Worm (Caenorhabditis elegans) whole organism, young adult: Measurements from ENCODE around the gene ser-2.

Experiments
- C17E4.6 ChIP-seq: fragments of 200-800 bp; sonication (Bioruptor generic); IDR thresholded peaks from 2 replicates; pipeline ENCODE4 v1.3.6; 2022; ENCODE audit warnings: missing genetic modification reagents, missing genetic modification characterization, missing compliant biosample characterization
- F10E7.11 ChIP-seq: sonication (generic microtip); optimal IDR thresholded peaks from 2 replicates; lab custom pipeline; 2017; ENCODE audit warnings: mild to moderate bottlenecking, missing genetic modification characterization, moderate library complexity, missing compliant biosample characterization
- F49E8.2 ChIP-seq: sonication (generic microtip); optimal IDR thresholded peaks from 3 replicates; lab custom pipeline; 2017; ENCODE audit warnings: missing genetic modification characterization, mild to moderate bottlenecking, missing compliant biosample characterization, antibody characterized with exemption, moderate library complexity; ENCODE audit not compliant: insufficient read depth
- F52B5.7 ChIP-seq: sonication (generic microtip); optimal IDR thresholded peaks from 2 replicates; lab custom pipeline; 2016; ENCODE audit warnings: mild to moderate bottlenecking, missing genetic modification characterization, missing compliant biosample characterization
- F57A8.1 ChIP-seq: fragments of 200-800 bp; sonication (Bioruptor generic); optimal IDR thresholded peaks from 2 replicates; lab custom pipeline; 2018; ENCODE audit warnings: mild to moderate bottlenecking, missing genetic modification characterization, moderate library complexity, missing compliant biosample characterization
- Y53F4B.3 ChIP-seq: fragments of 200-800 bp; sonication (Bioruptor generic); IDR thresholded peaks from 2 replicates; pipeline ENCODE4 v1.3.6; 2022; ENCODE audit warnings: missing genetic modification reagents, missing genetic modification characterization, missing compliant biosample characterization
- Y56A3A.18 ChIP-seq: fragments of 200-800 bp; sonication (Bioruptor generic); IDR thresholded peaks from 2 replicates; pipeline ENCODE4 v1.3.6; 2022; ENCODE audit warnings: missing genetic modification reagents, missing genetic modification characterization, missing compliant biosample characterization
- ama-1 ChIP-seq, 3 experiments: fragments of 150-350 bp in 1 of 3; sonication (generic microtip) in 2 of 3; optimal IDR thresholded peaks; 2 replicates each; lab custom pipeline; 2014 to 2018; ENCODE audit warnings: missing biosample characterization in 2 of 3, missing genetic modification characterization in 2 of 3, missing genetic modification reagents in 2 of 3
- aptf-2 ChIP-seq: fragments of 200-800 bp; sonication (Bioruptor generic); conservative IDR thresholded peaks from 2 replicates; pipeline ENCODE4 v1.3.6; 2022; ENCODE audit warnings: missing genetic modification reagents, missing genetic modification characterization, missing compliant biosample characterization
- attf-6 ChIP-seq: fragments of 200-800 bp; sonication (Bioruptor generic); IDR thresholded peaks from 2 replicates; pipeline ENCODE4 v1.3.6; 2022; ENCODE audit warnings: missing genetic modification reagents, missing genetic modification characterization, missing compliant biosample characterization
- cebp-2 ChIP-seq: fragments of 200-800 bp; sonication (Bioruptor generic); IDR thresholded peaks from 2 replicates; pipeline ENCODE4 v1.3.6; 2022; ENCODE audit warnings: missing genetic modification characterization, missing compliant biosample characterization
- ceh-27 ChIP-seq: fragments of 200-800 bp; sonication (Bioruptor generic); optimal IDR thresholded peaks from 2 replicates; lab custom pipeline; 2018; ENCODE audit warnings: mild to moderate bottlenecking, missing genetic modification characterization, moderate library complexity, missing compliant biosample characterization
- ceh-40 ChIP-seq: fragments of 200-800 bp; sonication (Bioruptor generic); IDR thresholded peaks from 2 replicates; pipeline ENCODE4 v1.3.6; 2022; ENCODE audit warnings: missing genetic modification characterization, missing compliant biosample characterization
- ceh-58 ChIP-seq: fragments of 200-800 bp; sonication (Bioruptor generic); IDR thresholded peaks from 2 replicates; pipeline ENCODE4 v1.3.6; 2022; ENCODE audit warnings: missing genetic modification characterization, missing compliant biosample characterization
- ceh-91 ChIP-seq: fragments of 200-800 bp; sonication (Bioruptor generic); IDR thresholded peaks from 2 replicates; pipeline ENCODE4 v1.3.6; 2022; ENCODE audit warnings: missing genetic modification reagents, missing genetic modification characterization, missing compliant biosample characterization
- chd-7 ChIP-seq: sonication (generic microtip); optimal IDR thresholded peaks from 2 replicates; lab custom pipeline; 2016; ENCODE audit warnings: mild to moderate bottlenecking, missing genetic modification characterization, moderate library complexity, missing compliant biosample characterization
- dox-1 ChIP-seq: fragments of 200-800 bp; sonication (Bioruptor generic); IDR thresholded peaks from 2 replicates; pipeline ENCODE4 v1.3.6; 2022; ENCODE audit warnings: missing genetic modification reagents, missing genetic modification characterization, missing compliant biosample characterization
- dpff-1 ChIP-seq: sonication (generic microtip); optimal IDR thresholded peaks from 2 replicates; lab custom pipeline; 2017; ENCODE audit warnings: mild to moderate bottlenecking, missing genetic modification characterization, missing compliant biosample characterization
- dpl-1 ChIP-seq: fragments of 150-350 bp; optimal IDR thresholded peaks from 2 replicates; lab custom pipeline; 2014; ENCODE audit warnings: missing biosample characterization, missing genetic modification reagents, missing genetic modification characterization
- ekl-4 ChIP-seq: fragments of 200-800 bp; sonication (Bioruptor generic); IDR thresholded peaks from 2 replicates; pipeline ENCODE4 v1.3.6; 2022; ENCODE audit warnings: missing genetic modification reagents, missing genetic modification characterization, missing compliant biosample characterization
- fkh-3 ChIP-seq: sonication (generic microtip); optimal IDR thresholded peaks from 2 replicates; lab custom pipeline; 2016; ENCODE audit warnings: mild to moderate bottlenecking, missing genetic modification characterization, missing compliant biosample characterization
- him-1 ChIP-seq: sonication (generic microtip); optimal IDR thresholded peaks from 2 replicates; lab custom pipeline; 2016; ENCODE audit warnings: missing genotype, missing genetic modification reagents, missing genetic modification characterization, missing compliant biosample characterization
- hlh-12 ChIP-seq: sonication (generic microtip); optimal IDR thresholded peaks from 2 replicates; lab custom pipeline; 2016; ENCODE audit warnings: missing genetic modification characterization, missing compliant biosample characterization
- hmg-1.2 ChIP-seq: fragments of 200-800 bp; sonication (Bioruptor generic); IDR thresholded peaks from 2 replicates; pipeline ENCODE4 v1.3.6; 2022; ENCODE audit warnings: missing genetic modification reagents, missing genetic modification characterization, missing compliant biosample characterization
- hmg-20 ChIP-seq: fragments of 200-800 bp; sonication (Bioruptor generic); IDR thresholded peaks from 2 replicates; pipeline ENCODE4 v1.3.6; 2022; ENCODE audit warnings: missing genetic modification reagents, missing genetic modification characterization, missing compliant biosample characterization
- hrde-1 ChIP-seq: sonication (generic microtip); optimal IDR thresholded peaks from 2 replicates; lab custom pipeline; 2016; ENCODE audit warnings: missing genetic modification characterization, mild to moderate bottlenecking, missing compliant biosample characterization, moderate library complexity, missing genotype, missing genetic modification reagents, borderline replicate concordance
- let-607 ChIP-seq, 2 experiments: fragments of 200-800 bp in 1 of 2; sonication (Bioruptor generic) in 1 of 2; sonication (generic microtip) in 1 of 2; optimal IDR thresholded peaks; 2 replicates each; lab custom pipeline; 2016 to 2018; ENCODE audit warnings: mild to moderate bottlenecking in 2 of 2, missing compliant biosample characterization in 2 of 2, missing genetic modification characterization in 2 of 2, moderate library complexity in 2 of 2, missing genotype in 1 of 2
- lir-1 ChIP-seq: fragments of 200-800 bp; sonication (Bioruptor generic); conservative IDR thresholded peaks from 2 replicates; pipeline ENCODE4 v1.3.6; 2022; ENCODE audit warnings: missing genetic modification reagents, missing genetic modification characterization, missing compliant biosample characterization
- lsl-1 ChIP-seq: fragments of 200-800 bp; sonication (Bioruptor generic); optimal IDR thresholded peaks from 2 replicates; lab custom pipeline; 2018; ENCODE audit warnings: mild to moderate bottlenecking, missing genetic modification characterization, moderate library complexity, missing compliant biosample characterization
- madf-10 ChIP-seq: sonication (generic microtip); optimal IDR thresholded peaks from 2 replicates; lab custom pipeline; 2016; ENCODE audit warnings: mild to moderate bottlenecking, missing genetic modification characterization, missing compliant biosample characterization
- mel-28 ChIP-seq: sonication (generic microtip); optimal IDR thresholded peaks from 2 replicates; lab custom pipeline; 2016; ENCODE audit warnings: borderline replicate concordance, mild to moderate bottlenecking, missing genetic modification characterization, missing compliant biosample characterization
- mxl-1 ChIP-seq: sonication (generic microtip); optimal IDR thresholded peaks from 2 replicates; lab custom pipeline; 2016; ENCODE audit warnings: missing genetic modification characterization, missing compliant biosample characterization
- nhr-120 ChIP-seq: fragments of 200-800 bp; sonication (Bioruptor generic); IDR thresholded peaks from 2 replicates; pipeline ENCODE4 v1.3.6; 2022; ENCODE audit warnings: missing genetic modification characterization, missing compliant biosample characterization
- nhr-90 ChIP-seq: sonication (generic microtip); optimal IDR thresholded peaks from 2 replicates; lab custom pipeline; 2016; ENCODE audit warnings: missing genotype, mild to moderate bottlenecking, missing genetic modification characterization, missing compliant biosample characterization
- pbrm-1 ChIP-seq: fragments of 200-800 bp; sonication (Bioruptor generic); IDR thresholded peaks from 2 replicates; pipeline ENCODE4 v1.3.6; 2022; ENCODE audit warnings: missing genetic modification reagents, missing genetic modification characterization, missing compliant biosample characterization
- rcor-1 ChIP-seq: fragments of 200-800 bp; sonication (Bioruptor generic); IDR thresholded peaks from 2 replicates; pipeline ENCODE4 v1.3.6; 2022; ENCODE audit warnings: missing genetic modification reagents, missing genetic modification characterization, missing compliant biosample characterization
- rec-8 ChIP-seq, 2 experiments: sonication (generic microtip); optimal IDR thresholded peaks; 2 replicates each; lab custom pipeline; 2016; ENCODE audit warnings: mild to moderate bottlenecking in 2 of 2, missing genetic modification characterization in 2 of 2, missing genetic modification reagents in 2 of 2, missing genotype in 2 of 2, missing biosample characterization in 1 of 2, missing compliant biosample characterization in 1 of 2, moderate library complexity in 1 of 2
- repo-1 ChIP-seq: sonication (generic microtip); optimal IDR thresholded peaks from 2 replicates; lab custom pipeline; 2017; ENCODE audit warnings: mild to moderate bottlenecking, missing genetic modification characterization, missing compliant biosample characterization
- rpc-1 ChIP-seq, 2 experiments: fragments of 150-350 bp in 1 of 2; sonication (generic microtip) in 1 of 2; optimal IDR thresholded peaks; 2 replicates each; lab custom pipeline; 2014 to 2018; ENCODE audit warnings: missing biosample characterization in 1 of 2, missing genetic modification characterization in 1 of 2, missing genetic modification reagents in 1 of 2, missing genotype in 1 of 2
- snpc-1.3 ChIP-seq: sonication (generic microtip); optimal IDR thresholded peaks from 2 replicates; lab custom pipeline; 2017; ENCODE audit warnings: missing genetic modification characterization, mild to moderate bottlenecking, missing compliant biosample characterization, antibody characterized with exemption, moderate library complexity, missing genotype, missing genetic modification reagents; ENCODE audit not compliant: insufficient read depth
- somi-1 ChIP-seq: fragments of 200-800 bp; sonication (Bioruptor generic); optimal IDR thresholded peaks from 2 replicates; lab custom pipeline; 2018; ENCODE audit warnings: mild to moderate bottlenecking, missing genetic modification characterization, missing compliant biosample characterization
- tbp1 ChIP-seq: fragments of 200-800 bp; sonication (Bioruptor generic); optimal IDR thresholded peaks from 2 replicates; lab custom pipeline; 2018; ENCODE audit warnings: mild to moderate bottlenecking, missing genetic modification characterization, missing compliant biosample characterization
- tbx-9 ChIP-seq: sonication (generic microtip); optimal IDR thresholded peaks from 2 replicates; lab custom pipeline; 2016; ENCODE audit warnings: borderline replicate concordance, missing genetic modification characterization, inconsistent platforms, missing compliant biosample characterization
- tlf-1 ChIP-seq: fragments of 200-800 bp; sonication (Bioruptor generic); optimal IDR thresholded peaks from 2 replicates; lab custom pipeline; 2018; ENCODE audit warnings: mild to moderate bottlenecking, missing genetic modification characterization, missing compliant biosample characterization
- zim-3 ChIP-seq: sonication (generic microtip); optimal IDR thresholded peaks from 2 replicates; lab custom pipeline; 2017; ENCODE audit warnings: mild to moderate bottlenecking, missing genetic modification characterization, moderate library complexity, missing compliant biosample characterization
- ztf-18 ChIP-seq: sonication (generic microtip); optimal IDR thresholded peaks from 2 replicates; lab custom pipeline; 2016; ENCODE audit warnings: missing genotype, mild to moderate bottlenecking, missing genetic modification characterization, missing compliant biosample characterization
- ztf-25 ChIP-seq: fragments of 200-800 bp; sonication (Bioruptor generic); IDR thresholded peaks from 2 replicates; pipeline ENCODE4 v1.3.6; 2022; ENCODE audit warnings: missing genetic modification reagents, missing genetic modification characterization, missing compliant biosample characterization

Gene ser-2

ce11 chrX:15297396-15297827 lies 5.4 kb downstream of the ser-2 start (continued):
- TF ChIP-seq rec-8 (tag; optimal IDR thresholded peaks at IDR 0.05; lab: Kevin White, UChicago), result peak; percentile 69 to 91
- TF ChIP-seq hrde-1 (tag; lab: Kevin White, UChicago), result peak; percentile 73
- peak; percentile 68 for TF ChIP-seq hmg-1.2 (GFP tag; lab: Robert Waterston, UW)
- peak; percentile 20 for TF ChIP-seq repo-1 (tag; lab: Kevin White, UChicago)
- no peak for TF ChIP-seq lir-1 (GFP tag; lab: Robert Waterston, UW)
- TF ChIP-seq tlf-1 (GFP tag; lab: Kevin White, UChicago), result peak; percentile 24
- TF ChIP-seq hmg-20 (GFP tag; lab: Robert Waterston, UW), result peak; percentile 60
- TF ChIP-seq F49E8.2 (tag; lab: Kevin White, UChicago), result peak; percentile 35
- TF ChIP-seq pbrm-1 (GFP tag; lab: Robert Waterston, UW), result peak; percentile 84
- TF ChIP-seq ama-1 (optimal IDR thresholded peaks at IDR 0.05; lab: Kevin White, UChicago), result no peak
- peak in 1 of 2 experiments; percentile 84 for TF ChIP-seq ama-1 (GFP tag; optimal IDR thresholded peaks at IDR 0.05; lab: Kevin White, UChicago)
- TF ChIP-seq mel-28 (tag; lab: Kevin White, UChicago), result no peak
- peak; percentile 93 for TF ChIP-seq him-1 (tag; lab: Kevin White, UChicago)
- peak; percentile 40 for TF ChIP-seq tbx-9 (tag; lab: Kevin White, UChicago)
- no peak for TF ChIP-seq cebp-2 (GFP tag; lab: Robert Waterston, UW)
- TF ChIP-seq dox-1 (GFP tag; lab: Robert Waterston, UW), result peak; percentile 78
- no peak for TF ChIP-seq lsl-1 (GFP tag; lab: Kevin White, UChicago)
- peak; percentile 28 for TF ChIP-seq F10E7.11 (tag; lab: Kevin White, UChicago)
- TF ChIP-seq F52B5.7, result peak; percentile 45
- peak; percentile 48 for TF ChIP-seq hlh-12
- TF ChIP-seq nhr-90 (tag; lab: Kevin White, UChicago), result peak; percentile 87
- TF ChIP-seq ceh-58, result no peak
- peak; percentile 49 for TF ChIP-seq mxl-1 (tag; lab: Kevin White, UChicago)
- peak; percentile 41 for TF ChIP-seq somi-1 (GFP tag; lab: Kevin White, UChicago)
- peak; percentile 71 for TF ChIP-seq chd-7 (tag; lab: Kevin White, UChicago)
- TF ChIP-seq nhr-120 (GFP tag; lab: Robert Waterston, UW), result 0 out of 2 replicates have a peak, but pooled peaks have one; percentile 30
- TF ChIP-seq F57A8.1, result peak; percentile 49
- peak; percentile 68 for TF ChIP-seq ceh-40 (GFP tag; lab: Robert Waterston, UW)
- TF ChIP-seq zim-3 (tag; lab: Kevin White, UChicago), result peak; percentile 85
- peak; percentile 65 for TF ChIP-seq snpc-1.3 (tag; lab: Kevin White, UChicago)
- peak; percentile 92 for TF ChIP-seq tbp1
- TF ChIP-seq C17E4.6, result no peak
- TF ChIP-seq ceh-27 (GFP tag; lab: Kevin White, UChicago), result peak; percentile 29
- TF ChIP-seq aptf-2 (GFP tag; lab: Robert Waterston, UW), result 0 out of 2 replicates have a peak, but pooled peaks have one; percentile 45
- TF ChIP-seq ekl-4 (GFP tag; lab: Robert Waterston, UW), result peak; percentile 65
- peak; percentile 79 for TF ChIP-seq ztf-18 (tag; lab: Kevin White, UChicago)
- TF ChIP-seq dpl-1 (GFP tag; lab: Kevin White, UChicago), result peak; percentile 50
- TF ChIP-seq madf-10 (tag; lab: Kevin White, UChicago), result peak; percentile 78
- TF ChIP-seq let-607 (tag; optimal IDR thresholded peaks at IDR 0.05; lab: Kevin White, UChicago), result peak; percentile 20 to 74
- TF ChIP-seq rpc-1 (optimal IDR thresholded peaks at IDR 0.05; lab: Kevin White, UChicago), result peak; percentile 96
- TF ChIP-seq rpc-1 (tag; optimal IDR thresholded peaks at IDR 0.05; lab: Kevin White, UChicago), result peak; percentile 98
- peak; percentile 81; the same call in 1 of the 2 replicates for TF ChIP-seq ztf-25 (GFP tag; lab: Robert Waterston, UW)
- TF ChIP-seq ceh-91 (GFP tag; lab: Robert Waterston, UW), result no peak
- no peak for TF ChIP-seq attf-6
- peak; percentile 9 for TF ChIP-seq dpff-1 (tag; lab: Kevin White, UChicago)
- peak; percentile 56 for TF ChIP-seq fkh-3 (tag; lab: Kevin White, UChicago)
- TF ChIP-seq Y56A3A.18, result peak; percentile 69
- TF ChIP-seq Y53F4B.3 (GFP tag; lab: Robert Waterston, UW), result no peak
- TF ChIP-seq rcor-1 (GFP tag; lab: Robert Waterston, UW), result peak; percentile 68; the same call in 1 of the 2 replicates
